Worm (Caenorhabditis elegans): ENCODE measurements around the gene T11F9.21.
"Not testable (repeated sequence)": the region's sequence is repeated elsewhere in the genome, so short reads cannot be mapped to it uniquely, and the experiment has no call there.

T11F9.21 gene

DNA sequence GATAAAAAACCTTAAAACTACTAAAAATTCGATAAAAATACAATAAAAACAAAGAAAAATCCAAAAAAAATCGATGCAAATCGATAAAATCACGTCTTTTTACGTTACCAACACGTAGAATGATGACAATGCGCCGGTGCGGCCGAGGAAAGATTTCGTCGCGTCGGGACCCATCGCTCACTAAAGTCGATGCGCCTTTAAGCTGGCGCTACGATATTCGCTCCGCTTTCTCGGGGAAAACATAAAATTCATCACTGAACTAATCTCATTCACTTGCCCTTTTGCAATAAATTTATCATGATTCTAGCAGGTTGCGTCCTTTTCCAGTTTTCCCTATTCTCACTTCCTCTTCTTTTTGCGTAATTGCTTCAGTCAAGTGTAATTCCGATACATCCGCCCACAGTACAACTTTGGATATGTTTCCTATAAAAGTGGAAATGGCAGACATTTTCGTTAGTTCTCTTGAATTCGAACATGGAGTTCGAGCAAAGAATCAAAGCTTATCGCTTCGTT lies 8.9 kb upstream of the T11F9.21 start, which contains the start of gene col-157:
Gene col-157, plus strand, starts transcription at position 463 of the 513 bp plus-strand sequence.
- TF ChIP-seq pes-1 (GFP tag; IDR thresholded peaks at IDR 0.05); ceh-13 (GFP tag; optimal IDR thresholded peaks at IDR 0.05); ceh-36 (tag; optimal IDR thresholded peaks at IDR 0.05): not testable (repeated sequence)

DNA sequence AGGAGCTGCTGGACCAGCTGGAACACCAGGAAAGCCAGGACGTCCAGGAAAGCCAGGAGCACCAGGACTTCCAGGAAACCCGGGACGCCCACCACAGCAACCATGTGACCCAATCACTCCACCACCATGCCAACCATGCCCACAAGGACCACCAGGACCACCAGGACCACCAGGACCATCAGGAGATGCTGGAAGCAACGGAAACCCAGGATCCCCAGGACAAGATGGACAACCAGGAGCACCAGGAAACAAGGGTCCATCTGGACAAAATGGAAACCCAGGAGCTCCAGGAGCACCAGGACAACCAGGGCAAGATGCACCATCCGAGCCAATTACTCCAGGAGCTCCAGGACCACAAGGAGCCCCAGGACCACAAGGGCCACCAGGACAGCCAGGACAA lies 8.2 kb upstream of the T11F9.21 start:
- no peak for TF ChIP-seq sea-1 (GFP tag; conservative IDR thresholded peaks at IDR 0.05)
- TF ChIP-seq tbx-11 (GFP tag; IDR thresholded peaks at IDR 0.05), result 0 out of 2 replicates have a peak, but pooled peaks have one; percentile 9
- no peak for TF ChIP-seq ama-1 (optimal IDR thresholded peaks at IDR 0.05)
- TF ChIP-seq tra-4 (tag; optimal IDR thresholded peaks at IDR 0.05), result no peak

- no peak for TF ChIP-seq pes-1 (GFP tag; IDR thresholded peaks at IDR 0.05)
- TF ChIP-seq ceh-36 (tag; optimal IDR thresholded peaks at IDR 0.05), result no peak
- TF ChIP-seq B0310.2 (tag; optimal IDR thresholded peaks at IDR 0.05), result no peak
- TF ChIP-seq hnd-1 (tag; optimal IDR thresholded peaks at IDR 0.05), result no peak
- TF ChIP-seq ama-1 (optimal IDR thresholded peaks at IDR 0.05), result no peak
- no peak for TF ChIP-seq ceh-13 (GFP tag; optimal IDR thresholded peaks at IDR 0.05)
- TF ChIP-seq scrt-1 (GFP tag; IDR thresholded peaks at IDR 0.05), result no peak
- no peak for TF ChIP-seq hmbx-1 (tag; optimal IDR thresholded peaks at IDR 0.05)
- no peak for TF ChIP-seq flt-1 (GFP tag; IDR thresholded peaks at IDR 0.05)
- TF ChIP-seq sea-1 (GFP tag; conservative IDR thresholded peaks at IDR 0.05), result no peak
- TF ChIP-seq tra-4 (tag; optimal IDR thresholded peaks at IDR 0.05), result no peak
- TF ChIP-seq aly-1 (tag; optimal IDR thresholded peaks at IDR 0.05), result no peak
- TF ChIP-seq tbx-37 (GFP tag; conservative IDR thresholded peaks at IDR 0.05), result no peak
- TF ChIP-seq F13C5.2 (tag; optimal IDR thresholded peaks at IDR 0.05), result no peak
- TF ChIP-seq hmg-4 (GFP tag; optimal IDR thresholded peaks at IDR 0.05), result no peak
Observed at ce11 chrV:11485558-11485957, 7.0 kb upstream of the T11F9.21 start, which contains the start of gene srh-1. srh-1 (plus strand) TSS chrV:11485858.

DNA sequence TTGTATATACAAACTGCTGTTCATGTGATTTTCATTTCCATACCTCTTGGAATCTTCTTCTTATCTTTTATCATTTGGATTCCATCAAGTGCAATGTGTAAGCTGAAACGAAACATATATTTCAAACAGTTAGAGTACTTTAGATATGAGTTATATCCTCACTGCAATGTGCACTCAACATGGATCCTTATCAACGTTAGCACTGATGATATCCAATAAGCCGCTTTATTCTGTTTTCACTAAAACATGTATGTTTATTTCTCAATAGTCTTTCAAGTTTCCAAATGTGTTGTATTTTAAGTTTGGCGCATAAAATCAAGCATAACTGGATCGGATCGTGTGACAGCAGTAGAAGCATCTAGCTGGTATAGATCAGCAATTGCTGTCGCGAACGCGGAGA lies 5.9 kb upstream of the T11F9.21 start, which contains the start of gene T11F9.10:
Gene T11F9.10, plus strand, starts transcription at position 301 of the 400 bp plus-strand sequence.
- TF ChIP-seq flt-1 (GFP tag; IDR thresholded peaks at IDR 0.05) (no peak), tra-4 (tag; optimal IDR thresholded peaks at IDR 0.05) (no peak), scrt-1 (GFP tag; IDR thresholded peaks at IDR 0.05) (no peak), tbx-11 (GFP tag; IDR thresholded peaks at IDR 0.05) (no peak), hnd-1 (tag; optimal IDR thresholded peaks at IDR 0.05) (no peak), ceh-13 (GFP tag; optimal IDR thresholded peaks at IDR 0.05) (no peak), ama-1 (optimal IDR thresholded peaks at IDR 0.05) (no peak), aly-1 (tag; optimal IDR thresholded peaks at IDR 0.05) (no peak), ets-7 (tag; optimal IDR thresholded peaks at IDR 0.05) (no peak), B0310.2 (tag; optimal IDR thresholded peaks at IDR 0.05) (no peak), sea-1 (GFP tag; conservative IDR thresholded peaks at IDR 0.05) (no peak), pes-1 (GFP tag; IDR thresholded peaks at IDR 0.05) (no peak), ceh-36 (tag; optimal IDR thresholded peaks at IDR 0.05) (no peak), tbx-37 (GFP tag; conservative IDR thresholded peaks at IDR 0.05) (no peak), hmg-4 (GFP tag; optimal IDR thresholded peaks at IDR 0.05) (no peak), hmbx-1 (tag; optimal IDR thresholded peaks at IDR 0.05) (no peak), F13C5.2 (tag; optimal IDR thresholded peaks at IDR 0.05) (no peak)

DNA sequence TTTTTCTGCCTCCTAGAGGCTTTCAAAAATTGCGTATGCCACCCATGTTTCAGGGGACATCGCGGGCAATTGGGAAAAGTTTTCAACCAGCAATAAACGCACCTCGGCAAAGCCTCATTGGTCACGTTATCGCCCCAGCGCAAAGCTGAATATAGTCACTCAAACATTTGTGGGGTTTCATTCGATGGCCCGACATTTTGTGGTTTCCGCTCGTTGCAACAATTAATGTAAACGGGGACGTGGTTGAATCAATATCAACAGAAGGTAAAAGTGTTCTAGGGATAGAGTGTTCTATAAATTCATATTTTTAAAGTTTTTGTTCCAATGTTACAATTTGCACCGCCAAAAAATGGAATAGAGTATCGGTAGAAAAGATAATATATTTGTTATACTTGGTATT lies 4.3 kb upstream of the T11F9.21 start:
- TF ChIP-seq tbx-11 (GFP tag; IDR thresholded peaks at IDR 0.05), result no peak
- no peak for TF ChIP-seq ets-7 (tag; optimal IDR thresholded peaks at IDR 0.05)
- TF ChIP-seq hmbx-1 (tag; optimal IDR thresholded peaks at IDR 0.05), result no peak
- no peak for TF ChIP-seq sea-1 (GFP tag; conservative IDR thresholded peaks at IDR 0.05)
- no peak for TF ChIP-seq scrt-1 (GFP tag; IDR thresholded peaks at IDR 0.05)
- no peak for TF ChIP-seq pes-1 (GFP tag; IDR thresholded peaks at IDR 0.05)
- no peak for TF ChIP-seq hnd-1 (tag; optimal IDR thresholded peaks at IDR 0.05)
- TF ChIP-seq ceh-13 (GFP tag; optimal IDR thresholded peaks at IDR 0.05), result no peak
- no peak for TF ChIP-seq hmg-4 (GFP tag; optimal IDR thresholded peaks at IDR 0.05)
- TF ChIP-seq flt-1 (GFP tag; IDR thresholded peaks at IDR 0.05), result no peak
- no peak for TF ChIP-seq ama-1 (optimal IDR thresholded peaks at IDR 0.05)
- TF ChIP-seq F13C5.2 (tag; optimal IDR thresholded peaks at IDR 0.05), result no peak
- no peak for TF ChIP-seq ceh-36 (tag; optimal IDR thresholded peaks at IDR 0.05)

DNA sequence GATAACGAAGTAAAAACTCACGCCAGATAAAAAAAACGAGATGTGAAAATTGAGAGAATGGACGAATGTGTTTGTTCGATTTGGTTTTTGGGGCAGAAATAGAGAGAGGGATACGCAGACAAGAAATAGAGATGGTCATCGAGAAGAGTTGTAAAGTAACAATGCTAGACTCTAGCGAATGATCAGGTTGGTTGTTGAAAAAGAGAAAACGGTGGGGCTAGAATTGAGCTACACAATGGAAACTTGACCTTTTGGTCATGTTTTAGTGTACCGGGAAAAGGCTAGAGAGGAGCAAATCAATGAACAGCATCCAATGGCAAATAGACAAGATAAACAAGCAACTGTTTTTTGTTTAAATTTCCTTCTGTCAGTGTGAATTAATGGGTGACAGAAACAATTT lies 2.2 kb upstream of the T11F9.21 start, which contains the start of gene dhs-19:
Gene dhs-19, minus strand, starts transcription at position 101 of the 400 bp plus-strand sequence.
- no peak for TF ChIP-seq hmbx-1 (tag; optimal IDR thresholded peaks at IDR 0.05)
- no peak for TF ChIP-seq pes-1 (GFP tag; IDR thresholded peaks at IDR 0.05)
- no peak for TF ChIP-seq ama-1 (optimal IDR thresholded peaks at IDR 0.05)
- TF ChIP-seq tbx-37 (GFP tag; conservative IDR thresholded peaks at IDR 0.05), result no peak
- TF ChIP-seq hnd-1 (tag; optimal IDR thresholded peaks at IDR 0.05), result no peak
- TF ChIP-seq tra-4 (tag; optimal IDR thresholded peaks at IDR 0.05), result no peak
- no peak for TF ChIP-seq B0310.2 (tag; optimal IDR thresholded peaks at IDR 0.05)
- TF ChIP-seq scrt-1 (GFP tag; IDR thresholded peaks at IDR 0.05), result no peak
- no peak for TF ChIP-seq hmg-4 (GFP tag; optimal IDR thresholded peaks at IDR 0.05)
- TF ChIP-seq flt-1 (GFP tag; IDR thresholded peaks at IDR 0.05), result no peak
- no peak for TF ChIP-seq ceh-13 (GFP tag; optimal IDR thresholded peaks at IDR 0.05)
- TF ChIP-seq aly-1 (tag; optimal IDR thresholded peaks at IDR 0.05), result no peak
- no peak for TF ChIP-seq F13C5.2 (tag; optimal IDR thresholded peaks at IDR 0.05)
- TF ChIP-seq tbx-11 (GFP tag; IDR thresholded peaks at IDR 0.05), result no peak
- no peak for TF ChIP-seq ceh-36 (tag; optimal IDR thresholded peaks at IDR 0.05)
- no peak for TF ChIP-seq ets-7 (tag; optimal IDR thresholded peaks at IDR 0.05)

DNA sequence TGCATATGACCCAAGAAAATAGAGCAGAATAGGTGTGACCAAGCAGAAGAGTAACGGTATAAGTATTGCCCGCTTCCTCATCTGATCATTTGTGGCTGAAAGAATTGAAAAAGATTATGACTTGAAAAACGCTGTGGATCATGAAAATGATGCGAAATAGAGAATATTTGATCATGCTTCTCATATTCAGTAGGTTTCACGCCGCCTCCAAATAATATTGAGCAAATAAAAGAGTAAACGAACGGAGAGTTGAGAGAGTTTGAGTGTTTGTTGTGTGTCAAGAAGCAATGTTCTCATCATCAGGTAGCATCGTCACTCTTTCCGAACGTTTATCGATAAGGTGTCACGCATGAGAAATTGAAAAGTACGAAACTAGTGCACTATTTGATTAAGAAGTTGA lies 3.7 kb downstream of the T11F9.21 start, which contains the start of gene htrl-1:
Gene htrl-1, minus strand, starts transcription at position 101 of the 400 bp plus-strand sequence.
- TF ChIP-seq pes-1 (GFP tag; IDR thresholded peaks at IDR 0.05) (no peak), hnd-1 (tag; optimal IDR thresholded peaks at IDR 0.05) (no peak), ama-1 (optimal IDR thresholded peaks at IDR 0.05) (no peak), ets-7 (tag; optimal IDR thresholded peaks at IDR 0.05) (no peak), hmbx-1 (tag; optimal IDR thresholded peaks at IDR 0.05) (no peak), B0310.2 (tag; optimal IDR thresholded peaks at IDR 0.05) (no peak), ceh-36 (tag; optimal IDR thresholded peaks at IDR 0.05) (no peak), ceh-13 (GFP tag; optimal IDR thresholded peaks at IDR 0.05) (no peak), F13C5.2 (tag; optimal IDR thresholded peaks at IDR 0.05) (no peak), hmg-4 (GFP tag; optimal IDR thresholded peaks at IDR 0.05) (no peak), sea-1 (GFP tag; conservative IDR thresholded peaks at IDR 0.05) (no peak), scrt-1 (GFP tag; IDR thresholded peaks at IDR 0.05) (no peak), tbx-37 (GFP tag; conservative IDR thresholded peaks at IDR 0.05) (no peak), flt-1 (GFP tag; IDR thresholded peaks at IDR 0.05) (no peak), tbx-11 (GFP tag; IDR thresholded peaks at IDR 0.05) (no peak), tra-4 (tag; optimal IDR thresholded peaks at IDR 0.05) (no peak), aly-1 (tag; optimal IDR thresholded peaks at IDR 0.05) (no peak)

Measured in whole organism, early embryonic.